Worm (Caenorhabditis elegans): ENCODE results near the gene vit-1.

vit-1 gene

DNA sequence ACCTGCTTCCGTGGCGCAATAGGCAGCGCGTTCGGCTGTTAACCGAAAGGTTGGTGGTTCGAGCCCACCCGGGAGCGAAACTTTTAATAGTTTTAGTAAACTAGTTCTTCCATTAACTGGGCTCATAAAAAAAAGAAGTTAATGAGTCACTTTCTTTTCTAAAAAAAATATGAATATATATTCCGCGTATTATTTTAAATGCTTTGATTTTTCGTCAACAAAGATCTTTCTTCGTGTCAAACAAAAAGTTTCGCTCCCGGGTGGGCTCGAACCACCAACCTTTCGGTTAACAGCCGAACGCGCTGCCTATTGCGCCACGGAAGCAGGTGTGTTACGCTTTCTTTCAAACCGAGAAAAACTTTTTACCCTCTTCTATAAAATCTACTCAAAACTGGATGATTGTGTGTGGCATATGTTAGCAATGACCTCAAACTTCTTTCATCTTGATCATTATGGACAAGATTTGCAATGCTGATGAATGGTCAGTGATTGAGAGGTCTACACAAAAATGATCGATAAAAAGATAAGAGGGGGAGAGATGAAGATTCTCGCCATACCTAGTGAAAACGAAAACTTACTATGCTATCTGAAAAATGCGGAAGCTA lies 46.1 kb downstream of the vit-1 start:
- no peak for TF ChIP-seq snpc-4 (tag; optimal IDR thresholded peaks at IDR 0.05)
- TF ChIP-seq nhr-85 (tag): peak; percentile 94
- peak; percentile 61 for TF ChIP-seq nhr-90 (tag; optimal IDR thresholded peaks at IDR 0.05; ENCODE audit: poor library complexity)
- peak; percentile 26 for TF ChIP-seq swsn-7 (tag; optimal IDR thresholded peaks at IDR 0.05)
- TF ChIP-seq lin-14 (GFP tag; optimal IDR thresholded peaks at IDR 0.05): peak; percentile 60
- TF ChIP-seq unc-62 (GFP tag; optimal IDR thresholded peaks at IDR 0.05): no peak
- TF ChIP-seq hlh-17 (GFP tag; optimal IDR thresholded peaks at IDR 0.05; ENCODE audit: borderline replicate concordance): no peak
- TF ChIP-seq tbx-2 (tag; optimal IDR thresholded peaks at IDR 0.05): peak; percentile 37
- TF ChIP-seq mdl-1 (tag; optimal IDR thresholded peaks at IDR 0.05): peak in 1 of 2 experiments; percentile 28
- no peak for TF ChIP-seq nhr-237 (tag; optimal IDR thresholded peaks at IDR 0.05)
- TF ChIP-seq nhr-47 (tag; optimal IDR thresholded peaks at IDR 0.05): peak; percentile 53
- no peak for TF ChIP-seq fkh-4 (tag; optimal IDR thresholded peaks at IDR 0.05; ENCODE audit: borderline replicate concordance)
- TF ChIP-seq lin-35 (GFP tag; optimal IDR thresholded peaks at IDR 0.05): peak in 1 of 2 experiments; percentile 44
- TF ChIP-seq grh-1 (GFP tag; IDR thresholded peaks at IDR 0.05): peak; percentile 37; the same call in 1 of the 2 replicates
- TF ChIP-seq ceh-8 (GFP tag; optimal IDR thresholded peaks at IDR 0.05): no peak
- no peak for TF ChIP-seq unc-130 (tag; optimal IDR thresholded peaks at IDR 0.05)
- TF ChIP-seq mab-9 (GFP tag; IDR thresholded peaks at IDR 0.05): no peak
- peak; percentile 80 for TF ChIP-seq blmp-1 (tag; optimal IDR thresholded peaks at IDR 0.05)
- TF ChIP-seq mep-1 (tag; optimal IDR thresholded peaks at IDR 0.05): peak; percentile 55
- TF ChIP-seq sptf-1 (tag; optimal IDR thresholded peaks at IDR 0.05): no peak
- no peak for TF ChIP-seq fkh-10 (GFP tag; optimal IDR thresholded peaks at IDR 0.05)
- no peak for TF ChIP-seq nhr-12 (tag; optimal IDR thresholded peaks at IDR 0.05)
- no peak for TF ChIP-seq ztf-4 (tag; optimal IDR thresholded peaks at IDR 0.05)
- no peak for TF ChIP-seq nhr-84 (tag; optimal IDR thresholded peaks at IDR 0.05)
- peak; percentile 64 for TF ChIP-seq snu-23 (GFP tag; optimal IDR thresholded peaks at IDR 0.05)
- TF ChIP-seq nhr-20 (tag; optimal IDR thresholded peaks at IDR 0.05): peak; percentile 54
- TF ChIP-seq ceh-90 (tag; optimal IDR thresholded peaks at IDR 0.05): no peak
- TF ChIP-seq ama-1 (optimal IDR thresholded peaks at IDR 0.05): no peak
- peak; percentile 20 for TF ChIP-seq hpl-2 (GFP tag; optimal IDR thresholded peaks at IDR 0.05)
- no peak for TF ChIP-seq fos-1 (tag; optimal IDR thresholded peaks at IDR 0.05)
- TF ChIP-seq pag-3 (tag; optimal IDR thresholded peaks at IDR 0.05; ENCODE audit: borderline replicate concordance, insufficient read depth): no peak
- TF ChIP-seq lsy-2 (tag; optimal IDR thresholded peaks at IDR 0.05): peak in 1 of 2 experiments; percentile 13
- TF ChIP-seq pqm-1 (tag; optimal IDR thresholded peaks at IDR 0.05): no peak
- no peak for TF ChIP-seq Y116A8C.19 (tag; optimal IDR thresholded peaks at IDR 0.05; ENCODE audit: borderline replicate concordance)
- TF ChIP-seq hlh-4 (tag; optimal IDR thresholded peaks at IDR 0.05): no peak
- TF ChIP-seq nhr-28 (tag; optimal IDR thresholded peaks at IDR 0.05): no peak
- TF ChIP-seq C16A3.4 (tag; optimal IDR thresholded peaks at IDR 0.05): peak; percentile 38
- TF ChIP-seq lin-13 (GFP tag; optimal IDR thresholded peaks at IDR 0.05): peak; percentile 18
- TF ChIP-seq sup-37 (GFP tag; optimal IDR thresholded peaks at IDR 0.05): no peak
- TF ChIP-seq isw-1 (GFP tag; IDR thresholded peaks at IDR 0.05): no peak
- TF ChIP-seq nhr-19 (GFP tag; conservative IDR thresholded peaks at IDR 0.05): peak; percentile 50
- TF ChIP-seq efl-1 (optimal IDR thresholded peaks at IDR 0.05): peak in 1 of 2 experiments; percentile 18
- peak in 1 of 2 experiments; percentile 89 for TF ChIP-seq efl-1 (GFP tag; optimal IDR thresholded peaks at IDR 0.05 in 1 of 2)
- peak; percentile 4 for TF ChIP-seq xbp-1 (tag; optimal IDR thresholded peaks at IDR 0.05)
- no peak for TF ChIP-seq efl-3 (GFP tag; optimal IDR thresholded peaks at IDR 0.05)
- TF ChIP-seq lir-3 (tag; optimal IDR thresholded peaks at IDR 0.05; ENCODE audit: poor library complexity): peak; percentile 19
- no peak for TF ChIP-seq dpl-1 (GFP tag; optimal IDR thresholded peaks at IDR 0.05)
- no peak for TF ChIP-seq nhr-76 (tag; optimal IDR thresholded peaks at IDR 0.05)
- TF ChIP-seq ceh-63 (GFP tag; optimal IDR thresholded peaks at IDR 0.05): no peak
- TF ChIP-seq F16B12.6 (tag; optimal IDR thresholded peaks at IDR 0.05): no peak
- no peak for TF ChIP-seq egl-27 (tag; optimal IDR thresholded peaks at IDR 0.05)
- no peak for TF ChIP-seq lin-15B (tag; optimal IDR thresholded peaks at IDR 0.05)
- TF ChIP-seq dsc-1 (tag; optimal IDR thresholded peaks at IDR 0.05): no peak
